Worm (Caenorhabditis elegans): Measurements from ENCODE around the gene mpst-1.

- no peak for TF ChIP-seq W03F9.2 (tag; optimal IDR thresholded peaks at IDR 0.05)
- TF ChIP-seq dao-5 (tag; optimal IDR thresholded peaks at IDR 0.05) = no peak
These were observed 29.2 kb upstream of the mpst-1 start for ce11 chrV:11856022-11856421.

All from whole organism, L4/young adult.